Fruit fly (Drosophila melanogaster) whole organism, embryonic: ENCODE data around the gene Charon.
A peak's percentile ranks its signal among the peaks of the same experiment; 100 is the strongest.

Experiments used
- B-H1 ChIP-seq: fragments of 200-800 bp; sonication (Bioruptor generic); IDR thresholded peaks from 3 replicates; pipeline ENCODE4 v1.3.6; 2022; ENCODE audit warnings: missing biosample characterization, missing genetic modification characterization
- B-H2 ChIP-seq: fragments of 200-800 bp; sonication (Bioruptor generic); optimal IDR thresholded peaks from 2 replicates; lab custom pipeline; 2018; ENCODE audit warnings: missing biosample characterization, mild to moderate bottlenecking, missing genetic modification characterization
- BEAF-32 ChIP-seq: fragments of 200-800 bp; sonication (Bioruptor generic); optimal IDR thresholded peaks from 3 replicates; lab custom pipeline; 2017; ENCODE audit warnings: missing biosample characterization, missing genetic modification characterization, mild to moderate bottlenecking, moderate library complexity, missing genetic modification reagents
- Bteb2 ChIP-seq: fragments of 200-800 bp; sonication (Bioruptor generic); optimal IDR thresholded peaks from 2 replicates; lab custom pipeline; 2016; ENCODE audit warnings: missing biosample characterization, missing genetic modification characterization
- CG10431 ChIP-seq: fragments of 200-800 bp; sonication (Bioruptor generic); optimal IDR thresholded peaks from 3 replicates; lab custom pipeline; 2018; ENCODE audit warnings: missing biosample characterization, mild to moderate bottlenecking, missing genetic modification characterization
- CG1233 ChIP-seq: fragments of 200-800 bp; sonication (Bioruptor generic); optimal IDR thresholded peaks from 4 replicates; lab custom pipeline; 2018; ENCODE audit warnings: missing biosample characterization, mild to moderate bottlenecking, missing genetic modification characterization
- CG12659 ChIP-seq: fragments of 200-800 bp; sonication (Bioruptor generic); optimal IDR thresholded peaks from 3 replicates; lab custom pipeline; 2017; ENCODE audit warnings: mild to moderate bottlenecking, missing biosample characterization, missing genetic modification reagents, missing genetic modification characterization
- CG13894 ChIP-seq: fragments of 200-800 bp; sonication (Bioruptor generic); optimal IDR thresholded peaks from 3 replicates; lab custom pipeline; 2018; ENCODE audit warnings: missing biosample characterization, mild to moderate bottlenecking, missing genetic modification characterization, moderate library complexity
- CG1529 ChIP-seq: fragments of 200-800 bp; sonication (Bioruptor generic); optimal IDR thresholded peaks from 3 replicates; lab custom pipeline; 2018; ENCODE audit warnings: missing biosample characterization, missing genetic modification characterization
- CG1603 ChIP-seq: fragments of 200-800 bp; sonication (Bioruptor generic); optimal IDR thresholded peaks from 2 replicates; lab custom pipeline; 2019; ENCODE audit warnings: missing biosample characterization, mild to moderate bottlenecking, missing genetic modification characterization, moderate library complexity
- CG16863 ChIP-seq: fragments of 200-800 bp; sonication (Bioruptor generic); optimal IDR thresholded peaks from 3 replicates; lab custom pipeline; 2016; ENCODE audit warnings: missing biosample characterization, missing genetic modification characterization
- CG1792 ChIP-seq: fragments of 200-800 bp; sonication (Bioruptor generic); optimal IDR thresholded peaks from 2 replicates; lab custom pipeline; 2016; ENCODE audit warnings: missing biosample characterization, missing genetic modification characterization
- CG18619 ChIP-seq: fragments of 200-800 bp; sonication (Bioruptor generic); optimal IDR thresholded peaks from 3 replicates; lab custom pipeline; 2017; ENCODE audit warnings: missing biosample characterization, mild to moderate bottlenecking, missing genetic modification characterization
- CG2202 ChIP-seq: fragments of 200-800 bp; sonication (Bioruptor generic); optimal IDR thresholded peaks from 2 replicates; lab custom pipeline; 2018; ENCODE audit warnings: missing biosample characterization, mild to moderate bottlenecking, missing genetic modification characterization
- CG30431 ChIP-seq: fragments of 200-800 bp; sonication (Bioruptor generic); optimal IDR thresholded peaks from 2 replicates; lab custom pipeline; 2017; ENCODE audit warnings: missing biosample characterization, missing genetic modification characterization
- CG33557 ChIP-seq: fragments of 200-800 bp; sonication (Bioruptor generic); optimal IDR thresholded peaks from 2 replicates; lab custom pipeline; 2019; ENCODE audit warnings: missing biosample characterization, mild to moderate bottlenecking, missing genetic modification characterization, moderate library complexity
- CG4730 ChIP-seq: fragments of 200-800 bp; sonication (Bioruptor generic); IDR thresholded peaks from 2 replicates; pipeline ENCODE4 v1.3.6; 2022; ENCODE audit warnings: missing biosample characterization, missing genetic modification characterization
- CG6791 ChIP-seq: fragments of 200-800 bp; sonication (Bioruptor generic); IDR thresholded peaks from 3 replicates; pipeline ENCODE4 v1.3.6; 2022; ENCODE audit warnings: missing biosample characterization, missing genetic modification characterization; ENCODE audit not compliant: partially characterized antibody
- CG7271 ChIP-seq: fragments of 200-800 bp; sonication (Bioruptor generic); optimal IDR thresholded peaks from 2 replicates; lab custom pipeline; 2018; ENCODE audit warnings: missing biosample characterization, mild to moderate bottlenecking, missing genetic modification characterization, moderate library complexity
- CkIIα-i1 ChIP-seq: fragments of 200-800 bp; sonication (Bioruptor generic); IDR thresholded peaks from 2 replicates; pipeline ENCODE4 v1.3.6; 2022; ENCODE audit warnings: missing biosample characterization, missing genetic modification characterization
- Dek ChIP-seq: fragments of 200-800 bp; sonication (Bioruptor generic); optimal IDR thresholded peaks from 3 replicates; lab custom pipeline; 2019; ENCODE audit warnings: missing biosample characterization, mild to moderate bottlenecking, missing genetic modification characterization, moderate library complexity
- Dfd ChIP-seq, 2 experiments: fragments of >200 bp; optimal IDR thresholded peaks; 2 replicates each; lab custom pipeline; 2017; ENCODE audit warnings: missing biosample characterization in 2 of 2, missing genetic modification characterization in 2 of 2
- Fer3 ChIP-seq: fragments of 200-800 bp; sonication (Bioruptor generic); optimal IDR thresholded peaks from 2 replicates; lab custom pipeline; 2018; ENCODE audit warnings: missing biosample characterization, mild to moderate bottlenecking, missing genetic modification characterization, moderate library complexity
- Hey ChIP-seq: fragments of 200-800 bp; sonication (Bioruptor generic); optimal IDR thresholded peaks from 3 replicates; lab custom pipeline; 2018; ENCODE audit warnings: missing biosample characterization, mild to moderate bottlenecking, missing genetic modification characterization
- Hr51 ChIP-seq, 2 experiments: fragments of 200-800 bp; sonication (Bioruptor generic); optimal IDR thresholded peaks; 2 replicates in 1 of 2; 3 replicates in 1 of 2; lab custom pipeline; 2016 to 2018; ENCODE audit warnings: missing biosample characterization in 2 of 2, missing genetic modification characterization in 2 of 2, mild to moderate bottlenecking in 1 of 2, moderate library complexity in 1 of 2
- Hsf ChIP-seq: fragments of 200-800 bp; sonication (Bioruptor generic); optimal IDR thresholded peaks from 3 replicates; lab custom pipeline; 2016; ENCODE audit warnings: missing biosample characterization, missing genetic modification characterization
- NC2α ChIP-seq: fragments of 200-800 bp; sonication (Bioruptor generic); optimal IDR thresholded peaks from 2 replicates; lab custom pipeline; 2016; ENCODE audit warnings: missing biosample characterization, missing genetic modification characterization
- NC2β ChIP-seq: fragments of 200-800 bp; sonication (Bioruptor generic); optimal IDR thresholded peaks from 2 replicates; lab custom pipeline; 2016; ENCODE audit warnings: missing biosample characterization, missing genetic modification characterization
- PHDP ChIP-seq: fragments of 200-800 bp; sonication (Bioruptor generic); optimal IDR thresholded peaks from 3 replicates; lab custom pipeline; 2018; ENCODE audit warnings: missing biosample characterization, mild to moderate bottlenecking, missing genetic modification characterization, moderate library complexity
- TFAM ChIP-seq: fragments of 200-800 bp; sonication (Bioruptor generic); optimal IDR thresholded peaks from 2 replicates; lab custom pipeline; 2017; ENCODE audit warnings: missing biosample characterization, missing genetic modification characterization, inconsistent platforms
- ac ChIP-seq: fragments of 200-800 bp; sonication (Bioruptor generic); optimal IDR thresholded peaks from 3 replicates; lab custom pipeline; 2017; ENCODE audit warnings: missing biosample characterization, mild to moderate bottlenecking, missing genetic modification characterization
- ato ChIP-seq: fragments of 200-800 bp; sonication (Bioruptor generic); IDR thresholded peaks from 2 replicates; pipeline ENCODE4 v1.3.6; 2022; ENCODE audit warnings: missing biosample characterization, missing genetic modification characterization; ENCODE audit not compliant: partially characterized antibody
- br ChIP-seq: fragments of >200 bp; optimal IDR thresholded peaks from 2 replicates; lab custom pipeline; 2017
- dan ChIP-seq: fragments of 200-800 bp; sonication (Bioruptor generic); IDR thresholded peaks from 2 replicates; pipeline ENCODE4 v1.3.6; 2022; ENCODE audit warnings: missing biosample characterization, missing genetic modification characterization
- dimm ChIP-seq: fragments of 200-800 bp; sonication (Bioruptor generic); IDR thresholded peaks from 2 replicates; pipeline ENCODE4 v1.3.6; 2022; ENCODE audit warnings: missing biosample characterization, missing genetic modification characterization
- fd64A ChIP-seq: fragments of 200-800 bp; sonication (Bioruptor generic); optimal IDR thresholded peaks from 3 replicates; lab custom pipeline; 2018; ENCODE audit warnings: missing biosample characterization, mild to moderate bottlenecking, missing genetic modification characterization
- gcm2 ChIP-seq: fragments of 200-800 bp; sonication (Bioruptor generic); optimal IDR thresholded peaks from 2 replicates; lab custom pipeline; 2016; ENCODE audit warnings: missing biosample characterization, missing genetic modification characterization
- kah ChIP-seq: fragments of 200-800 bp; sonication (Bioruptor generic); optimal IDR thresholded peaks from 2 replicates; lab custom pipeline; 2018; ENCODE audit warnings: missing biosample characterization, mild to moderate bottlenecking, missing genetic modification characterization
- ken ChIP-seq: fragments of 200-800 bp; sonication (Bioruptor generic); IDR thresholded peaks from 3 replicates; pipeline ENCODE4 v1.3.6; 2022; ENCODE audit warnings: missing biosample characterization, missing genetic modification characterization
- klu ChIP-seq: fragments of 200-800 bp; sonication (Bioruptor generic); IDR thresholded peaks from 2 replicates; pipeline ENCODE4 v1.3.6; 2022; ENCODE audit warnings: missing biosample characterization, missing genetic modification characterization
- lmd ChIP-seq: fragments of 200-800 bp; sonication (Bioruptor generic); IDR thresholded peaks from 2 replicates; pipeline ENCODE4 v1.3.6; 2022; ENCODE audit warnings: missing biosample characterization, missing genetic modification characterization
- mam ChIP-seq: fragments of 200-800 bp; sonication (Bioruptor generic); optimal IDR thresholded peaks from 3 replicates; lab custom pipeline; 2016; ENCODE audit warnings: missing biosample characterization, missing genetic modification characterization
- mirr ChIP-seq: fragments of 200-800 bp; sonication (Bioruptor generic); optimal IDR thresholded peaks from 3 replicates; lab custom pipeline; 2018; ENCODE audit warnings: missing biosample characterization, mild to moderate bottlenecking, missing genetic modification characterization
- slbo ChIP-seq: fragments of 200-800 bp; sonication (Bioruptor generic); IDR thresholded peaks from 2 replicates; pipeline ENCODE4 v1.3.6; 2022; ENCODE audit warnings: missing biosample characterization, missing genetic modification characterization
- so ChIP-seq: fragments of 200-800 bp; sonication (Bioruptor generic); IDR thresholded peaks from 3 replicates; pipeline ENCODE4 v1.3.6; 2022; ENCODE audit warnings: missing biosample characterization, missing genetic modification characterization
- sr ChIP-seq: fragments of 200-800 bp; sonication (Bioruptor generic); IDR thresholded peaks from 3 replicates; pipeline ENCODE4 v1.3.6; 2022; ENCODE audit warnings: missing biosample characterization, missing genetic modification characterization
- ttk ChIP-seq: fragments of 200-800 bp; sonication (Bioruptor generic); IDR thresholded peaks from 2 replicates; pipeline ENCODE4 v2.1.2; 2022; ENCODE audit warnings: missing biosample characterization, missing genetic modification characterization
- twi ChIP-seq: fragments of 200-800 bp; optimal IDR thresholded peaks from 2 replicates; lab custom pipeline; 2019; ENCODE audit warnings: missing biosample characterization, mild to moderate bottlenecking, missing genetic modification characterization, moderate library complexity
- vfl ChIP-seq: fragments of 200-800 bp; sonication (Bioruptor generic); optimal IDR thresholded peaks from 2 replicates; lab custom pipeline; 2016; ENCODE audit warnings: missing biosample characterization, missing genetic modification characterization

Gene Charon

DNA sequence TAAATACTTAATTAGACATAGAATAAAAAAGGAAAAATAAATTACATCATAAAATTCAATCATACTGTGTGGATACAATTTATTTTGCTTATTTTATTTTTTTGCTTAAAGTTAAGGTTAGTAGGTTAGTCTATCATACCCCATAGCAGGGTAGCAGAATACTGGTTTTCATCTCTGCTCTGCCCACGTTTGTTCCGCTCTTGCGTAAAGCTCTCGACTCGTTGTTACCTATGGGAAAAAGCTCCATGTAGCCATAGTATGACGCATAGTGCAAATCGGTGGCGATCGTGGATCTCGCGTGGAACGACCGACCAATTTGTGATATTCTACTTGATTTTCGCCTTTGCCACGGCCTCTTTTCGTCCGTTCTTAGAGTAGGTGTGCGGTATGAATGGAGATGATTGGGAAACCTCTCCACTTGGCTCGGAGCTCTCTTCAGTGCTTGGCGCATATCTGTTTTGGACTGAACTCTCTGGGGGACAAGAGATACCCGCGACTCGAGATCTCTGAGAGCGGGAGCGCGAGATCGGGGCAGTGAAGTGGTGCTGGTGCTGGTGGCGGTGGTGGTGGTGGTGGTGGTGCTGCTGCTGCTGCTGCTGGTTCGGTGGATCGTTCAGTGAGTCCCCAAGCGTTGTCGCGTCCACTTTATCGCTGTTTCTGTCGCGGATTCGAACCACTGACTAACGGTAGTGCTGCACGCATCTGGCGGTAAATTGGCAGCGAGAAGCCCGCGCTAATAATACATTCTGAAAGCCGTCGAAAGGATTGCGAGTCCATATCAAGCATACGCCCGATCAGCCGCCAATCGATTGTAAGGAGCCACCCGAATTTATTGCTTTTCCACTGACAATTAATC is 13.3 kb upstream of the Charon start, which contains the start of gene CG5001 (continued):
- no peak for TF ChIP-seq ac (GFP tag; lab: Kevin White, UChicago)
- TF ChIP-seq CG4730: peak; percentile 82
- TF ChIP-seq CG10431: peak; percentile 97
- peak; percentile 76 for TF ChIP-seq B-H1
- peak; percentile 86 for TF ChIP-seq Dek (tag; lab: Kevin White, UChicago)
- TF ChIP-seq BEAF-32: no peak
- TF ChIP-seq PHDP: peak; percentile 94
- peak; percentile 64 for TF ChIP-seq CG18619
- peak; percentile 50 for TF ChIP-seq fd64A (GFP tag; lab: Kevin White, UChicago)
- peak; percentile 53 for TF ChIP-seq CG1792 (GFP tag; lab: Kevin White, UChicago)
- TF ChIP-seq twi (tag; lab: Kevin White, UChicago): peak; percentile 48
- TF ChIP-seq br (lab: Kevin White, UChicago): no peak
- TF ChIP-seq ttk: peak; percentile 84
- peak; percentile 94 for TF ChIP-seq Fer3
- peak; percentile 66 for TF ChIP-seq mam (GFP tag; lab: Kevin White, UChicago)
- TF ChIP-seq mirr: peak; percentile 63
- TF ChIP-seq Hey (tag; lab: Kevin White, UChicago): no peak
- TF ChIP-seq Hr51 (GFP tag; optimal IDR thresholded peaks at IDR 0.05; lab: Kevin White, UChicago): peak; percentile 24 to 92
- TF ChIP-seq kah (GFP tag; lab: Kevin White, UChicago): peak; percentile 72
- peak; percentile 39 for TF ChIP-seq CG30431 (GFP tag; lab: Kevin White, UChicago)
- no peak for TF ChIP-seq CG6791 (GFP tag; lab: Robert Waterston, UW)
- TF ChIP-seq sr: peak; percentile 94
- TF ChIP-seq gcm2 (GFP tag; lab: Kevin White, UChicago): peak; percentile 77
- TF ChIP-seq CkIIα-i1 (GFP tag; lab: Robert Waterston, UW): no peak
- TF ChIP-seq slbo (GFP tag; lab: Robert Waterston, UW): peak; percentile 94
- peak; percentile 47 for TF ChIP-seq vfl (GFP tag; lab: Kevin White, UChicago)
- peak; percentile 79 for TF ChIP-seq Hsf
- peak; percentile 16 for TF ChIP-seq CG33557
- peak in 1 of 2 experiments; percentile 48 for TF ChIP-seq Dfd (GFP tag; optimal IDR thresholded peaks at IDR 0.05; lab: Kevin White, UChicago)
- peak; percentile 81 for TF ChIP-seq so
- peak; percentile 84 for TF ChIP-seq CG1603 (tag; lab: Kevin White, UChicago)
- no peak for TF ChIP-seq dan (GFP tag; lab: Robert Waterston, UW)
- TF ChIP-seq CG2202 (tag; lab: Kevin White, UChicago): peak; percentile 68
- peak; percentile 39; the same call in 1 of the 2 replicates for TF ChIP-seq dimm (GFP tag; lab: Robert Waterston, UW)
- TF ChIP-seq NC2α (GFP tag; lab: Kevin White, UChicago): no peak
- no peak for TF ChIP-seq CG1529
- no peak for TF ChIP-seq TFAM
- peak; percentile 56 for TF ChIP-seq CG7271
- TF ChIP-seq ken: peak; percentile 63; the same call in 1 of the 3 replicates
- peak; percentile 60 for TF ChIP-seq CG16863 (GFP tag; lab: Kevin White, UChicago)
- TF ChIP-seq CG1233: peak; percentile 77
- TF ChIP-seq CG13894 (tag; lab: Kevin White, UChicago): peak; percentile 86
- TF ChIP-seq lmd (GFP tag; lab: Robert Waterston, UW): peak; percentile 85
- TF ChIP-seq B-H2 (GFP tag; lab: Kevin White, UChicago): peak; percentile 64
- peak; percentile 60 for TF ChIP-seq NC2β (GFP tag; lab: Kevin White, UChicago)
- peak; percentile 81 for TF ChIP-seq CG12659 (GFP tag; lab: Kevin White, UChicago)
- peak; percentile 50 for TF ChIP-seq Bteb2
- no peak for TF ChIP-seq ato
- peak; percentile 82 for TF ChIP-seq klu (GFP tag; lab: Robert Waterston, UW)
